Fruit fly (Drosophila melanogaster): ENCODE measurements around the gene CG31809.

The CG31809 gene

DNA sequence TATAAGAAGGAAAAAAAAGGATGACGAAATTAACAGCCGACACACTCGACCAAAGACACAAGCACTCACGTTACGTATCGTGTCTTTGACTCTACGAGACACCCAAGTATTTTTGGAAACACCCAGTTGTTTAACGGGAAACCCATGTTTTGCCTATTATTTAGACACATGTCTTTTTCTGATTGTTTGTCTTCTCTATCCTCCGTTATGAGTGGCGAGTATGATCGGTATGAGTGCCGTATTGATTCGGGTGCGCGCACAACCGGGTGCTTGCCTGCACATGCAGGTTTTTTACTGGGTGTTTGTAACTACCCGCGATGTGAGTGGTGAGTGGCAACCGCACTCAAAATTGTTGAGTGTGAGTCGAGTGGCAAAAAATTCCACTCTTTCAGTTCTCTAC lies 589 bp upstream of the CG31809 start:
- no peak for TF ChIP-seq net (GFP tag; optimal IDR thresholded peaks at IDR 0.05)
- no peak for TF ChIP-seq CG7368 (GFP tag; optimal IDR thresholded peaks at IDR 0.05)
- no peak for TF ChIP-seq CG11902 (GFP tag; optimal IDR thresholded peaks at IDR 0.05)
- no peak for TF ChIP-seq CG6276 (GFP tag; optimal IDR thresholded peaks at IDR 0.05)
- no peak for TF ChIP-seq CG6854 (GFP tag; optimal IDR thresholded peaks at IDR 0.05)
- TF ChIP-seq Lpt (GFP tag; optimal IDR thresholded peaks at IDR 0.05): no peak
- no peak for TF ChIP-seq CG9139 (GFP tag; optimal IDR thresholded peaks at IDR 0.05)
- TF ChIP-seq CG8632 (GFP tag; optimal IDR thresholded peaks at IDR 0.05): no peak
- TF ChIP-seq CG15336 (GFP tag; IDR thresholded peaks at IDR 0.05): no peak
- no peak for TF ChIP-seq dac (GFP tag; optimal IDR thresholded peaks at IDR 0.05)
- no peak for TF ChIP-seq Eip93F (GFP tag; optimal IDR thresholded peaks at IDR 0.05)
- TF ChIP-seq svp (GFP tag): no peak
- TF ChIP-seq CG6808 (GFP tag; optimal IDR thresholded peaks at IDR 0.05): no peak
- TF ChIP-seq Ets96B (tag; optimal IDR thresholded peaks at IDR 0.05): no peak
- no peak for TF ChIP-seq CG10631 (GFP tag; optimal IDR thresholded peaks at IDR 0.05)
- no peak for TF ChIP-seq Hr4 (GFP tag; optimal IDR thresholded peaks at IDR 0.05)
- TF ChIP-seq fd85E (GFP tag; optimal IDR thresholded peaks at IDR 0.05): no peak
- no peak for TF ChIP-seq pdm3 (GFP tag; optimal IDR thresholded peaks at IDR 0.05)
- no peak for TF ChIP-seq acj6 (GFP tag; optimal IDR thresholded peaks at IDR 0.05)
- TF ChIP-seq Eip75B (GFP tag; optimal IDR thresholded peaks at IDR 0.05): no peak

- TF ChIP-seq fkh (GFP tag; optimal IDR thresholded peaks at IDR 0.05): peak; percentile 40
- TF ChIP-seq Sox102F (GFP tag; optimal IDR thresholded peaks at IDR 0.05): no peak
- TF ChIP-seq Eip78C (GFP tag): peak; percentile 22
Observed at dm6 chr2L:16857665-16858064, 849 bp downstream of the CG31809 start.

- no peak for TF ChIP-seq Sox102F (GFP tag; optimal IDR thresholded peaks at IDR 0.05)
- no peak for TF ChIP-seq eg (GFP tag; IDR thresholded peaks at IDR 0.05)
- no peak for TF ChIP-seq CG6808 (GFP tag; optimal IDR thresholded peaks at IDR 0.05)
- no peak for TF ChIP-seq CG6854 (GFP tag; optimal IDR thresholded peaks at IDR 0.05)
Observed at dm6 chr2L:16857131-16857530, 1.4 kb downstream of the CG31809 start.

DNA sequence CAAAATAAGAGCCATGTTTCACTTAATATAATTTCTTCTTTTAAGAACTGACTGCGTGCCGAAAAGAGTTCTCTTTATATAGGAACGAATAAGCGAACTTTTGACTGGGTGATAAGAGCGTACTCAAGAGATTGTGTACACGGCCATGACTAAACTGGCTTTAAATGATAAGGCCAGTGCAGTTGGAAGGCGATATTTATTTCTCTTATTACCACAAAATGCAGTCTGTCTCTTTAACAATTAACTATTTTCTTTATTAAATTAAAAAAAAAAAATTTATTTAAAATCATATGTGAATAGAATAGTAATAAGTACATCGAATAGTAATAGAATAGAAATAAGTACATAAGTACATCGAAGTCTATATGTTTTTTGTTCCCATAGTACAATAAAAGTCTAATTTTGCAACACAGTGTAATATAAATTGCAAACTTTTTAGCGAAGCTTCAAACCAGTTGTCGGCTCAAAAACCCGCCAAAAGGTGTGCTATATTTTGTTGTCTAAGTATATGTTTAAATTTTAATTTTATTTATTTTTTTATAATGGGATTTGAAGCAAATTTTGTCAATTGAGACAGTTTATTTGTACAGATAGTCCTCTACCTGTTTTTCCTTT lies 6.1 kb downstream of the CG31809 start, which contains the start of gene CG31810:
Gene CG31810, minus strand, starts transcription at position 51 of the 615 bp plus-strand sequence.
- TF ChIP-seq CG34406 (GFP tag; optimal IDR thresholded peaks at IDR 0.05): no peak
- TF ChIP-seq CG10669 (GFP tag; optimal IDR thresholded peaks at IDR 0.05): no peak
- TF ChIP-seq CG16779 (tag; optimal IDR thresholded peaks at IDR 0.05): no peak
- no peak for TF ChIP-seq CG3919 (GFP tag; optimal IDR thresholded peaks at IDR 0.05)
- TF ChIP-seq CG15336 (GFP tag; IDR thresholded peaks at IDR 0.05): 0 out of 2 replicates have a peak, but pooled peaks have one; percentile 20
- peak; percentile 36 for TF ChIP-seq Eip78C (GFP tag)

DNA sequence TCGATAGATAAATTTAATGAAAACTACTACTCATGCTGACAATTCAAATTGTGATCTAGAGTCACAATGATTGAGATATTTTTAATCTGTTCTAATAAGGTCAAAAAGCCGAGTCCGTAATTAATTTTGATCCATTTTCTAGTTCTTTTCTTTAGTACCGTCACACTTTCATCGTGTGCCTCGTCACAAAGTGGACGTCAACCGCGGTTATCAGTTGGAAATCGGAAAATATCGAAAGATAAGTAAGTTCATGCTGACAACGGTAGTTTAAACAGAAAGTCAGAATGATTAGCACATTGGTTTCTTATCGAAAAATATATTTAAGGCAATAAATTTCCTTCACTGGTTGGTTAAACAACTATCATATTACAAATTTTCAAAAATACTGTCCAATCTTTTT lies 8.1 kb downstream of the CG31809 start:
- TF ChIP-seq net (GFP tag; optimal IDR thresholded peaks at IDR 0.05) (no peak), CG8319 (GFP tag; optimal IDR thresholded peaks at IDR 0.05) (no peak), CG34406 (GFP tag; optimal IDR thresholded peaks at IDR 0.05) (no peak), Ets21C (GFP tag; optimal IDR thresholded peaks at IDR 0.05) (no peak), fd85E (GFP tag; optimal IDR thresholded peaks at IDR 0.05) (no peak), esn (GFP tag; optimal IDR thresholded peaks at IDR 0.05) (no peak), Lpt (GFP tag; optimal IDR thresholded peaks at IDR 0.05) (no peak), Hr4 (GFP tag; optimal IDR thresholded peaks at IDR 0.05) (no peak)

DNA sequence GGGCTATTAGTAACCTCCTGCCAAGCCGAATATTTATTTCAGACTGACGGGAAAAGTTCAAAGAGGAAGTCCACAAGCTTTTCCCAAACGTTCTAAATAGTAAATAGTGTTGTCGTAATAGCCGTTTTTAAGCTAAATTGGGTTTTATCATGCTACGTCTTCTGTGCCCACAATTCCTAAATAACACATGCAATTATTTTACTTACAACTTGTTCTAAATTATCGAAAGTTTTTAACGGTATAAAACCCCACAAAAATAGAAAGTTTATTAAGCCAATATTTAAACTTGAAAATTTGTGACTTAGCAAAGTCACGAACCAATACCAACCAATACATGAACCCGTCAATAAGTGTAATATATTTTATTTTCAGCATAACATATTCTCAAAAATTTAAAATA lies 9.8 kb downstream of the CG31809 start, which contains the start of gene CG13284:
Gene CG13284, minus strand, starts transcription at position 47 of the 400 bp plus-strand sequence.
- TF ChIP-seq svp (GFP tag): no peak
- TF ChIP-seq CG8632 (GFP tag; optimal IDR thresholded peaks at IDR 0.05): no peak
- TF ChIP-seq CG3919 (GFP tag; optimal IDR thresholded peaks at IDR 0.05): no peak
- TF ChIP-seq Smox (GFP tag; optimal IDR thresholded peaks at IDR 0.05): no peak
- TF ChIP-seq dsx (GFP tag; optimal IDR thresholded peaks at IDR 0.05; ENCODE audit: poor library complexity, severe bottlenecking): no peak
- no peak for TF ChIP-seq Sox102F (GFP tag; optimal IDR thresholded peaks at IDR 0.05)
- TF ChIP-seq achi (GFP tag; optimal IDR thresholded peaks at IDR 0.05): no peak
- no peak for TF ChIP-seq cyc (GFP tag; optimal IDR thresholded peaks at IDR 0.05)
- no peak for TF ChIP-seq net (GFP tag; optimal IDR thresholded peaks at IDR 0.05)
- no peak for TF ChIP-seq CG10631 (GFP tag; optimal IDR thresholded peaks at IDR 0.05)
- no peak for TF ChIP-seq Eip78C (GFP tag)
- TF ChIP-seq CG8319 (GFP tag; optimal IDR thresholded peaks at IDR 0.05): no peak
- no peak for TF ChIP-seq Ets21C (GFP tag; optimal IDR thresholded peaks at IDR 0.05)
- no peak for TF ChIP-seq CG6808 (GFP tag; optimal IDR thresholded peaks at IDR 0.05)
- no peak for TF ChIP-seq CG11762 (GFP tag; optimal IDR thresholded peaks at IDR 0.05; ENCODE audit: insufficient read depth)
- no peak for TF ChIP-seq Eip93F (GFP tag; optimal IDR thresholded peaks at IDR 0.05)
- TF ChIP-seq vri (GFP tag; optimal IDR thresholded peaks at IDR 0.05): no peak

Measured in whole organism, prepupa.